Worm (Caenorhabditis elegans) whole organism, young adult: Measurements from ENCODE around the gene F18E3.11.

ENCODE experiments used
- C06A6.2 ChIP-seq: fragments of 200-800 bp; sonication (Bioruptor generic); conservative IDR thresholded peaks from 2 replicates; pipeline ENCODE4 v1.3.6; 2022; ENCODE audit warnings: missing genetic modification characterization, missing compliant biosample characterization
- F52B5.7 ChIP-seq: sonication (generic microtip); optimal IDR thresholded peaks from 2 replicates; lab custom pipeline; 2016; ENCODE audit warnings: mild to moderate bottlenecking, missing genetic modification characterization, missing compliant biosample characterization
- F55B11.4 ChIP-seq: sonication (generic microtip); optimal IDR thresholded peaks from 2 replicates; lab custom pipeline; 2016; ENCODE audit warnings: missing compliant biosample characterization, missing genetic modification characterization, borderline replicate concordance; ENCODE audit not compliant: insufficient read depth
- K12H6.12 ChIP-seq: fragments of 200-800 bp; sonication (Bioruptor generic); optimal IDR thresholded peaks from 2 replicates; lab custom pipeline; 2018; ENCODE audit warnings: mild to moderate bottlenecking, missing genetic modification characterization, missing compliant biosample characterization
- Y56A3A.18 ChIP-seq: fragments of 200-800 bp; sonication (Bioruptor generic); IDR thresholded peaks from 2 replicates; pipeline ENCODE4 v1.3.6; 2022; ENCODE audit warnings: missing genetic modification reagents, missing genetic modification characterization, missing compliant biosample characterization
- Y79H2A.3 ChIP-seq: fragments of 200-800 bp; sonication (Bioruptor generic); conservative IDR thresholded peaks from 2 replicates; pipeline ENCODE4 v1.3.6; 2022; ENCODE audit warnings: missing genetic modification reagents, missing genetic modification characterization, missing compliant biosample characterization
- Y95B8A.8 ChIP-seq: fragments of 200-800 bp; sonication (Bioruptor generic); IDR thresholded peaks from 2 replicates; pipeline ENCODE4 v1.3.6; 2022; ENCODE audit warnings: missing genetic modification reagents, missing genetic modification characterization, missing compliant biosample characterization
- akir-1 ChIP-seq: fragments of 200-800 bp; sonication (Bioruptor generic); optimal IDR thresholded peaks from 2 replicates; lab custom pipeline; 2018; ENCODE audit warnings: mild to moderate bottlenecking, missing genetic modification characterization, moderate library complexity, missing compliant biosample characterization
- attf-5 ChIP-seq: fragments of 200-800 bp; sonication (Bioruptor generic); optimal IDR thresholded peaks from 2 replicates; lab custom pipeline; 2018; ENCODE audit warnings: mild to moderate bottlenecking, missing genetic modification characterization, missing compliant biosample characterization
- attf-6 ChIP-seq: fragments of 200-800 bp; sonication (Bioruptor generic); IDR thresholded peaks from 2 replicates; pipeline ENCODE4 v1.3.6; 2022; ENCODE audit warnings: missing genetic modification reagents, missing genetic modification characterization, missing compliant biosample characterization
- bed-1 ChIP-seq: fragments of 200-800 bp; sonication (Bioruptor generic); IDR thresholded peaks from 2 replicates; pipeline ENCODE4 v1.3.6; 2022; ENCODE audit warnings: missing genetic modification reagents, missing genetic modification characterization, missing compliant biosample characterization
- cebp-1 ChIP-seq, 2 experiments: fragments of 200-800 bp in 1 of 2; sonication (Bioruptor generic) in 1 of 2; sonication (generic microtip) in 1 of 2; IDR thresholded peaks in 1 of 2; optimal IDR thresholded peaks in 1 of 2; 2 replicates each; pipeline versions ENCODE4 v1.3.6 to Lab custom; 2017 to 2022; ENCODE audit warnings: missing compliant biosample characterization in 2 of 2, missing genetic modification characterization in 2 of 2, mild to moderate bottlenecking in 1 of 2, missing genetic modification reagents in 1 of 2, moderate library complexity in 1 of 2
- ceh-100 ChIP-seq: fragments of 200-800 bp; sonication (Bioruptor generic); IDR thresholded peaks from 2 replicates; pipeline ENCODE4 v1.3.6; 2022; ENCODE audit warnings: missing genetic modification reagents, missing genetic modification characterization, missing compliant biosample characterization
- ceh-27 ChIP-seq: fragments of 200-800 bp; sonication (Bioruptor generic); optimal IDR thresholded peaks from 2 replicates; lab custom pipeline; 2018; ENCODE audit warnings: mild to moderate bottlenecking, missing genetic modification characterization, moderate library complexity, missing compliant biosample characterization
- ceh-40 ChIP-seq: fragments of 200-800 bp; sonication (Bioruptor generic); IDR thresholded peaks from 2 replicates; pipeline ENCODE4 v1.3.6; 2022; ENCODE audit warnings: missing genetic modification characterization, missing compliant biosample characterization
- ceh-79 ChIP-seq: sonication (generic microtip); optimal IDR thresholded peaks from 2 replicates; lab custom pipeline; 2017; ENCODE audit warnings: mild to moderate bottlenecking, missing genetic modification characterization, missing compliant biosample characterization
- efl-1 ChIP-seq: fragments of 150-350 bp; optimal IDR thresholded peaks from 2 replicates; lab custom pipeline; 2014; ENCODE audit warnings: missing biosample characterization, missing genetic modification reagents, missing genetic modification characterization
- egl-18 ChIP-seq: fragments of 200-800 bp; sonication (Bioruptor generic); IDR thresholded peaks from 2 replicates; pipeline ENCODE4 v1.3.6; 2022; ENCODE audit warnings: missing genetic modification reagents, missing genetic modification characterization, missing compliant biosample characterization
- egl-44 ChIP-seq: fragments of 200-800 bp; sonication (Bioruptor generic); IDR thresholded peaks from 2 replicates; pipeline ENCODE4 v1.3.6; 2022; ENCODE audit warnings: missing genetic modification reagents, missing genetic modification characterization, missing compliant biosample characterization
- him-1 ChIP-seq: sonication (generic microtip); optimal IDR thresholded peaks from 2 replicates; lab custom pipeline; 2016; ENCODE audit warnings: missing genotype, missing genetic modification reagents, missing genetic modification characterization, missing compliant biosample characterization
- hmg-1.2 ChIP-seq: fragments of 200-800 bp; sonication (Bioruptor generic); IDR thresholded peaks from 2 replicates; pipeline ENCODE4 v1.3.6; 2022; ENCODE audit warnings: missing genetic modification reagents, missing genetic modification characterization, missing compliant biosample characterization
- hsf-1 ChIP-seq: fragments of 200-800 bp; sonication (Bioruptor generic); IDR thresholded peaks from 2 replicates; pipeline ENCODE4 v1.3.6; 2022; ENCODE audit warnings: missing genetic modification reagents, missing genetic modification characterization, missing compliant biosample characterization
- lag-1 ChIP-seq: fragments of 200-800 bp; sonication (Bioruptor generic); IDR thresholded peaks from 2 replicates; pipeline ENCODE4 v1.3.6; 2022; ENCODE audit warnings: missing genetic modification reagents, missing genetic modification characterization, missing compliant biosample characterization
- lin-35 ChIP-seq, 3 experiments: fragments of 150-350 bp in 2 of 3; sonication (generic microtip) in 1 of 3; optimal IDR thresholded peaks; 2 replicates each; lab custom pipeline; 2014 to 2018; ENCODE audit warnings: missing biosample characterization in 3 of 3, missing genetic modification characterization in 3 of 3, missing genetic modification reagents in 3 of 3
- lin-40 ChIP-seq: sonication (generic microtip); optimal IDR thresholded peaks from 2 replicates; lab custom pipeline; 2016; ENCODE audit warnings: missing genetic modification characterization, mild to moderate bottlenecking, missing compliant biosample characterization, missing genotype, missing genetic modification reagents
- lsl-1 ChIP-seq: fragments of 200-800 bp; sonication (Bioruptor generic); optimal IDR thresholded peaks from 2 replicates; lab custom pipeline; 2018; ENCODE audit warnings: mild to moderate bottlenecking, missing genetic modification characterization, moderate library complexity, missing compliant biosample characterization
- madf-3 ChIP-seq: fragments of 200-800 bp; sonication (Bioruptor generic); IDR thresholded peaks from 2 replicates; pipeline ENCODE4 v1.3.6; 2022; ENCODE audit warnings: missing genetic modification reagents, missing genetic modification characterization, missing compliant biosample characterization
- madf-6 ChIP-seq: fragments of 200-800 bp; sonication (Bioruptor generic); IDR thresholded peaks from 2 replicates; pipeline ENCODE4 v1.3.6; 2022; ENCODE audit warnings: missing genetic modification reagents, missing genetic modification characterization, missing compliant biosample characterization
- mcd-1 ChIP-seq: fragments of 200-800 bp; sonication (Bioruptor generic); IDR thresholded peaks from 2 replicates; pipeline ENCODE4 v1.3.6; 2022; ENCODE audit warnings: missing genetic modification reagents, missing genetic modification characterization, missing compliant biosample characterization
- nfya-1 ChIP-seq: sonication (generic microtip); optimal IDR thresholded peaks from 2 replicates; lab custom pipeline; 2017; ENCODE audit warnings: antibody characterized with exemption, missing compliant biosample characterization, missing genetic modification characterization, borderline replicate concordance; ENCODE audit not compliant: insufficient read depth
- nfyb-1 ChIP-seq: fragments of 200-800 bp; sonication (Bioruptor generic); IDR thresholded peaks from 2 replicates; pipeline ENCODE4 v1.3.6; 2022; ENCODE audit warnings: missing genetic modification reagents, missing genetic modification characterization, missing compliant biosample characterization
- nhr-120 ChIP-seq: fragments of 200-800 bp; sonication (Bioruptor generic); IDR thresholded peaks from 2 replicates; pipeline ENCODE4 v1.3.6; 2022; ENCODE audit warnings: missing genetic modification characterization, missing compliant biosample characterization
- nhr-80 ChIP-seq: sonication (generic microtip); optimal IDR thresholded peaks from 2 replicates; lab custom pipeline; 2016; ENCODE audit warnings: missing genetic modification characterization, missing compliant biosample characterization
- pbrm-1 ChIP-seq: fragments of 200-800 bp; sonication (Bioruptor generic); IDR thresholded peaks from 2 replicates; pipeline ENCODE4 v1.3.6; 2022; ENCODE audit warnings: missing genetic modification reagents, missing genetic modification characterization, missing compliant biosample characterization
- pha-4 ChIP-seq: fragments of 150-350 bp; sonication (generic microtip); optimal IDR thresholded peaks from 2 replicates; lab custom pipeline; 2014; ENCODE audit warnings: missing biosample characterization, missing genetic modification reagents, missing genetic modification characterization
- snpc-3.4 ChIP-seq: sonication (generic microtip); optimal IDR thresholded peaks from 2 replicates; lab custom pipeline; 2017; ENCODE audit warnings: missing genetic modification characterization, mild to moderate bottlenecking, missing compliant biosample characterization, antibody characterized with exemption, moderate library complexity, missing genotype, missing genetic modification reagents
- snpc-4 ChIP-seq, 5 experiments: fragments of 150-350 bp in 1 of 5; sonication (generic microtip) in 4 of 5; optimal IDR thresholded peaks; 2 replicates each; lab custom pipeline; 2014 to 2018; ENCODE audit warnings: missing genetic modification characterization in 5 of 5, missing biosample characterization in 3 of 5, antibody characterized with exemption in 2 of 5, mild to moderate bottlenecking in 2 of 5, missing compliant biosample characterization in 2 of 5, missing genotype in 2 of 5, moderate library complexity in 2 of 5, missing genetic modification reagents in 1 of 5
- somi-1 ChIP-seq: fragments of 200-800 bp; sonication (Bioruptor generic); optimal IDR thresholded peaks from 2 replicates; lab custom pipeline; 2018; ENCODE audit warnings: mild to moderate bottlenecking, missing genetic modification characterization, missing compliant biosample characterization
- unc-62 ChIP-seq: fragments of 150-350 bp; optimal IDR thresholded peaks from 2 replicates; lab custom pipeline; 2014; ENCODE audit warnings: missing biosample characterization, missing genetic modification reagents, missing genetic modification characterization
- zim-3 ChIP-seq: sonication (generic microtip); optimal IDR thresholded peaks from 2 replicates; lab custom pipeline; 2017; ENCODE audit warnings: mild to moderate bottlenecking, missing genetic modification characterization, moderate library complexity, missing compliant biosample characterization
- ztf-28 ChIP-seq: fragments of 200-800 bp; sonication (Bioruptor generic); IDR thresholded peaks from 2 replicates; pipeline ENCODE4 v1.3.6; 2022; ENCODE audit warnings: missing genetic modification reagents, missing genetic modification characterization, missing compliant biosample characterization
- ztf-3 ChIP-seq: fragments of 200-800 bp; sonication (Bioruptor generic); optimal IDR thresholded peaks from 2 replicates; lab custom pipeline; 2018; ENCODE audit warnings: mild to moderate bottlenecking, missing genetic modification characterization, missing compliant biosample characterization
- ztf-6 ChIP-seq: fragments of 200-800 bp; sonication (Bioruptor generic); IDR thresholded peaks from 2 replicates; pipeline ENCODE4 v1.3.6; 2022; ENCODE audit warnings: missing genetic modification reagents, missing genetic modification characterization, missing compliant biosample characterization

Gene F18E3.11

ce11 chrV:7431016-7431415 lies 17.7 kb downstream of the F18E3.11 start, which contains the start of gene srw-71 (continued):
- TF ChIP-seq snpc-4 (GFP tag; optimal IDR thresholded peaks at IDR 0.05; lab: Kevin White, UChicago) = no peak
- TF ChIP-seq snpc-4 (tag; optimal IDR thresholded peaks at IDR 0.05; lab: Kevin White, UChicago) = no peak
- TF ChIP-seq nfya-1 (tag; lab: Kevin White, UChicago) = no peak
- TF ChIP-seq snpc-3.4 = no peak

- TF ChIP-seq K12H6.12 (tag; lab: Kevin White, UChicago) (peak; percentile 2), ceh-40 (GFP tag; lab: Robert Waterston, UW) (0 out of 2 replicates have a peak, but pooled peaks have one; percentile 6), egl-44 (GFP tag; lab: Robert Waterston, UW) (peak; percentile 44; the same call in 1 of the 2 replicates), him-1 (tag; lab: Kevin White, UChicago) (no peak), attf-5 (GFP tag; lab: Kevin White, UChicago) (peak; percentile 50), somi-1 (no peak), ceh-27 (peak; percentile 9), ceh-100 (no peak), C06A6.2 (GFP tag; lab: Robert Waterston, UW) (peak; percentile 59), Y56A3A.18 (peak; percentile 56), nhr-120 (GFP tag; lab: Robert Waterston, UW) (no peak), ztf-6 (GFP tag; lab: Robert Waterston, UW) (no peak), cebp-1 (GFP tag; IDR thresholded peaks at IDR 0.05; lab: Robert Waterston, UW) (no peak; the same call in 1 of the 2 replicates), cebp-1 (tag; optimal IDR thresholded peaks at IDR 0.05; lab: Kevin White, UChicago) (peak; percentile 70), nhr-80 (tag; lab: Kevin White, UChicago) (peak; percentile 58), attf-6 (GFP tag; lab: Robert Waterston, UW) (no peak), F55B11.4 (tag; lab: Kevin White, UChicago) (no peak), snpc-4 (GFP tag; optimal IDR thresholded peaks at IDR 0.05; lab: Kevin White, UChicago) (no peak), snpc-4 (tag; optimal IDR thresholded peaks at IDR 0.05; lab: Kevin White, UChicago) (no peak), lsl-1 (GFP tag; lab: Kevin White, UChicago) (no peak), akir-1 (GFP tag; lab: Kevin White, UChicago) (no peak), Y95B8A.8 (GFP tag; lab: Robert Waterston, UW) (peak; percentile 63; the same call in 1 of the 2 replicates), lin-35 (GFP tag; optimal IDR thresholded peaks at IDR 0.05; lab: Kevin White, UChicago) (peak in 1 of 3 experiments; percentile 29), efl-1 (GFP tag; lab: Kevin White, UChicago) (no peak), ztf-28 (no peak), Y79H2A.3 (GFP tag; lab: Robert Waterston, UW) (no peak), zim-3 (tag; lab: Kevin White, UChicago) (peak; percentile 65), egl-18 (GFP tag; lab: Robert Waterston, UW) (no peak), lin-40 (tag; lab: Kevin White, UChicago) (no peak), hsf-1 (GFP tag; lab: Robert Waterston, UW) (no peak), pha-4 (tag; lab: Kevin White, UChicago) (peak; percentile 83), hmg-1.2 (GFP tag; lab: Robert Waterston, UW) (peak; percentile 18; the same call in 1 of the 2 replicates), nfyb-1 (peak; percentile 79), mcd-1 (GFP tag; lab: Robert Waterston, UW) (no peak), madf-3 (0 out of 2 replicates have a peak, but pooled peaks have one; percentile 2), ceh-79 (tag; lab: Kevin White, UChicago) (peak; percentile 21), madf-6 (GFP tag; lab: Robert Waterston, UW) (peak; percentile 22; the same call in 1 of the 2 replicates), unc-62 (no peak), lag-1 (GFP tag; lab: Robert Waterston, UW) (no peak), F52B5.7 (peak; percentile 96), ztf-3 (GFP tag; lab: Kevin White, UChicago) (peak; percentile 22), pbrm-1 (peak; percentile 64; the same call in 1 of the 2 replicates), bed-1 (GFP tag; lab: Robert Waterston, UW) (no peak)
Measured at ce11 chrV:7432441-7433146, 19.3 kb downstream of the F18E3.11 start.
